Fruit fly (Drosophila melanogaster) Kc167 (cell line): ENCODE results near the gene RunxB.

Experiments
- Myc ChIP-seq: fragments of >200 bp; optimal IDR thresholded peaks from 2 replicates; lab custom pipeline; 2017; ENCODE audit warnings: missing external identifiers
- Sin3A ChIP-seq: fragments of >200 bp; optimal IDR thresholded peaks from 2 replicates; lab custom pipeline; 2018; ENCODE audit warnings: missing external identifiers
- h ChIP-seq: fragments of >200 bp; optimal IDR thresholded peaks from 3 replicates; lab custom pipeline; 2018; ENCODE audit warnings: missing external identifiers
- insv ChIP-seq: fragments of >200 bp; optimal IDR thresholded peaks from 3 replicates; lab custom pipeline; 2018; ENCODE audit warnings: missing external identifiers
- psq ChIP-seq: fragments of >200 bp; optimal IDR thresholded peaks from 2 replicates; lab custom pipeline; 2017; ENCODE audit warnings: missing external identifiers
- ttk ChIP-seq: sonication (Bioruptor generic); optimal IDR thresholded peaks from 2 replicates; lab custom pipeline; 2017; ENCODE audit warnings: missing external identifiers

RunxB gene

DNA sequence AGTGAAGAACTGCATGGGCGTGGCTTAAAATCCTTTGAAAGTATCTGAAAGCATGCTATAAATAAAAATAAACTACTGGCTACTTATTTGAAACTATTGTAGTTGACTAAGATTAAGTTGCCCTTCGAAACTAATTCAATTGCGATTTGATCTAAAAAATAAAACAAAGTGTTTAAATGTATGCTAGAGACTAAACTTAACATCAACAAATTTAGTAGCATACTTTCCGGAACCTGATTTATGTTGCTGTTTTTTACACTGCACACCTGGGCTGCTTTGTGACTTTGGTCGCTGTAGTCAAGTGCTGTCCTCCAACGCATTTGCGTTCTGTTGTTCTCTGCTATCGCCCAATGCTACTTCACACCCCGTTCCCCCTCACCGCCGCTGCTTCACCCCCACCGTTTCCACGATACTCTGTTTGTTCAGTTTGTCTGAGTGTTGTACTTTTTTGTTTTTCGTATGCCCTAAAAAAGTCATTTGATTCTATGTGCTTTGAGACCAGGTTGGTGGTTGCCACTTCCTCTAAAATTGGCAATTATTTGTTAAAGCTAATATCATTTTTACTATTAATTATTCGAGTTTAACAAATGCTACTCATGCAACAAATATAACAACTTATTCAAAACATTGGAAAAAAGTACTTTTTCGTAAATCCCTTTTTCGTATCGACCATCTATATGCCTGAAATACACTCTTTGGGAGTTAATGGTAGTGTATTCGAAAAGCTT lies 35.4 kb upstream of the RunxB start:
- TF ChIP-seq psq (lab: Kevin White, UChicago): no peak
- TF ChIP-seq h (lab: Kevin White, UChicago): no peak
- TF ChIP-seq ttk (lab: Kevin White, UChicago): no peak
- TF ChIP-seq insv (lab: Kevin White, UChicago): no peak
- TF ChIP-seq Myc (lab: Kevin White, UChicago): no peak
- no peak for TF ChIP-seq Sin3A (lab: Kevin White, UChicago)

DNA sequence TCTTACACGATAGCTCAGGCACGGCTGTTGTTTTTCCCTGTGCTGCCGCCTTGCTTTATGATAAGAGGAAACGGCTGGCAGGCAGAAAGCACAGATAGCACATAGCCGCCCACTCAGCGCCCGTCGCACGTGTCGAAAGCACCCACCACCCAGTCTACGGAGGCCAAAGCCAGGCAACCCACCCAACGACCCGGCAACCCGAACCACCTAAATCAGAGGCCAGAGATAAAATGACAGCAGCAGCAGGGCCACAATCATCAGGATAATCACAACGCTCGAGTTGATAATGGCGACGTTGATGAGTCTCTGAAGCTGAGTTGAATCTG lies 34.8 kb upstream of the RunxB start:
- TF ChIP-seq h (lab: Kevin White, UChicago) (no peak), psq (lab: Kevin White, UChicago) (no peak), ttk (lab: Kevin White, UChicago) (no peak), insv (lab: Kevin White, UChicago) (no peak), Sin3A (lab: Kevin White, UChicago) (no peak), Myc (lab: Kevin White, UChicago) (no peak)

DNA sequence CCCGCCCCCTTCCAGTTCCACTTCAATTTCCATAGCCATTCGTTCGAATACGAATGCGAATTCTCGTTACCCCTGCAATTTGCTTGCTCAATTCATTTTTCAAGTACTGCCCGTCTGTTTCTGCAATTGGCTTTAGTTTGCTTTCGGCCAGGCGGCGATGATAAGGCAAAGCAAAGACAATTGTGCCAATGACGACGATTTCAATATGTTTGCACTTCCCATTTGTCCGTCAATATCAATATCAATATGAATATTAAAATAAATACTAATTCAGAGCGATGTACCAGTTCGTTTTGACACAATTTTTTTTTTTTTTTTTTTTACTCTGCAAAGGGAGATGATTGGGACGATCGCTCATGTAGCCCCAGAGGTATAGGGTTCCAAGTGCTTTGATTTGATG lies 32.4 kb upstream of the RunxB start:
- TF ChIP-seq h (lab: Kevin White, UChicago) (no peak), Myc (lab: Kevin White, UChicago) (no peak), Sin3A (lab: Kevin White, UChicago) (no peak), insv (lab: Kevin White, UChicago) (no peak), psq (lab: Kevin White, UChicago) (no peak), ttk (lab: Kevin White, UChicago) (no peak)

DNA sequence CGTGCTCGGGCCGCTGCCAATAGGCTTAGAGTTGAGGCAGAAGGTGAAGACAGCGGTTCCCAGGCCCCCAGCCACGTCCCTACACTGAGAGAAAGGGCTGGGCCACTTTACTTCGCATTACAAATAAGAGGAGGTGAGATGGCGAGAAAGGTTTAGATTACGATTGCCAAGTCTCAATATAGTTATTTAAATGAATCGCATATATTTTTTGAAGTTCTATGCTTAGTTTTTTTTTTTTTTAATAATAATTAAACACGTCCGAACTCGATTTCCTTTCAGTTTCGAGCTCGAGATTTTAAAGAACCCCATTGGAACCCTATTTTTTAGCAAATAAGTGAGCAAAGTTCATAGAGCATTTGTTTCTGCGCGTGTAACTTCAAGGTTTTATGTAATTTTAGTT lies 30.5 kb upstream of the RunxB start:
- TF ChIP-seq Sin3A (lab: Kevin White, UChicago): no peak
- TF ChIP-seq ttk (lab: Kevin White, UChicago): no peak
- no peak for TF ChIP-seq Myc (lab: Kevin White, UChicago)
- TF ChIP-seq h (lab: Kevin White, UChicago): no peak
- TF ChIP-seq psq (lab: Kevin White, UChicago): no peak
- no peak for TF ChIP-seq insv (lab: Kevin White, UChicago)

DNA sequence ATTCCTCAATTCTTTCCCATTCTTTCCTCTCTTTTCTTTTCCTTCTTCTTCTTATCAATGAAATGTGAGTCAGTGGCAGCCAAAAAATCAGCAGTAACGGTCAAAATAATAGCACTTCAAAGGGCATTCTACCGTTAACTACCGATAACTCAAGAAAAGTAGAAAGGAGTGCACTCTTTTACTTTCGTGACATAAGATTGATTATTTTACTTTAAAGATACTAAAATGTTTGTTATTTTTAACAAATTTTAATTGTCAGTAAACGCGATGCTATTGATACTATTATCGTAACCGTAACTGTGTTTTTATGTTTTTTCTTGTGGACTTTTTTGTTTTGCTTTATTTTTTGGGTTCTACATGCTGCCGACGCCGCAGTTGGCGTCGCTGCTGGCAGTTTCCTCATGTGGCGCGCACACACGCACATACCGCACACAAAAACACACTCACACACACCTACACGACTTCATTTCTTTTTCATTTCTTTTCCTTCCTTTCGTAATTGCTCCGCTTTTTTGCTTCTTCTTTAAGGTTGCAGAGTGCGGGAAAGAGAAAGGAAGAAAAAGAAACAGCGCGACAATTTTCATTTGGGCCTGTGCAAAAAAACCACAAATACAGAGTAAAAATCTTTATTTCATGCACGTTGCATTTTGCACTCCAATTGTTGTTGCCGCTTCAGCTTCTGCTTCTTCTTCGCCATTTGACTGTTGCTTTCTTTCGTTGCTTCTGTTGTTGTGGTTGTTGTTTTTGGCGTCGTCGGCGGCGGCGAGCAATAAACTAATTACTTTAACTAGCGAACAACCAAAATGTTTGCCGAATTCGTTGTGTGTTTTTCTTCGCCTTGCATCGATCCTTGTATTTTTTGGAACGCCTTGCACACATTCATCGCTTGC lies 28.5 kb upstream of the RunxB start:
- TF ChIP-seq h (lab: Kevin White, UChicago): no peak
- TF ChIP-seq insv (lab: Kevin White, UChicago): no peak
- no peak for TF ChIP-seq ttk (lab: Kevin White, UChicago)
- TF ChIP-seq Sin3A (lab: Kevin White, UChicago): no peak
- TF ChIP-seq Myc (lab: Kevin White, UChicago): no peak
- no peak for TF ChIP-seq psq (lab: Kevin White, UChicago)

DNA sequence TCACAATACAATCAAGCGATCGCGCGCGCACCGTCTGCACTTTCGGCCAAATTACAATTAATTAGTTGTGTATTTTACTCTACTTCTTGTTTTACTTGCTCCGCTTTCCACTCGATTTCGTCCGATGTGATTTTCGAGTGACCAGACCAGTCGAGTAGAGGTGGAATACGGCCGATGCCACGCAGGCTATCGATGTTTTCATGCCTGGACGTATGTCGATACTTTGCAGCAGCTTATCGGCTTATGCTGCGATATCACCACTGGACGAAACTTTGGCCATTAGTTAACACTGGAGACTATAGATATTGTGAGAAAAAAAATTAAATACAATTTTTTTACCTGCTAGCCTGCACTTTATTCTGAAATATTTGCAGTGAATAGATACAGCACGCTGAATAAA lies 27.8 kb upstream of the RunxB start, which contains the start of gene RhoGAP19D:
TSS of gene RhoGAP19D (minus strand) at position 155 of the 400 bp plus-strand sequence.
- TF ChIP-seq psq (lab: Kevin White, UChicago) (no peak), h (lab: Kevin White, UChicago) (no peak), ttk (lab: Kevin White, UChicago) (no peak), insv (lab: Kevin White, UChicago) (no peak), Myc (lab: Kevin White, UChicago) (no peak), Sin3A (lab: Kevin White, UChicago) (no peak)

DNA sequence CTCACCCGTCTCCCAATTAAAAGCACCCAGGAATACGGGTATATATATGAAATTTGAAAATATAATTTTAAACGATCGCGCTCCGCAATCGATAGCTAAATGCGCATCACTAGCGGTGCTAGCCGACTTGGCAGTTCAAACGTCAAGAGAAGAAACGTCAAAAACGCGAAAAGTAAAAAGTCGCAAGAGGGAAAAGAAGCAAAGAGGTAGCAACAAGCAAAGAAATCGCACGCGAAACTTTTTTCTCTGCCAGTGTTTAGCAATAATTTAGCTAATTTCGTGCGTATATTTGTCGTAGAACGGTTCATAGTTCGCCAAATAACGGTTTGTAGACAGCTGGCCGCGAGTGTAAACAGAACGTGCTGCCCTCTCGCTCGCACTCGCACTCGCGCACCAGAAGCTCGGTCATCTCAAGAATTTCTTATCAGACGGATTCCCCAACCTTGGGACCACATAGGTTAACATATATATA lies 26.9 kb upstream of the RunxB start, which contains the start of gene CG1812:
TSS of gene CG1812 (plus strand) at position 163 of the 472 bp plus-strand sequence.
- TF ChIP-seq Myc (lab: Kevin White, UChicago) (no peak), insv (lab: Kevin White, UChicago) (no peak), h (lab: Kevin White, UChicago) (no peak), psq (lab: Kevin White, UChicago) (no peak), ttk (lab: Kevin White, UChicago) (no peak), Sin3A (lab: Kevin White, UChicago) (no peak)

DNA sequence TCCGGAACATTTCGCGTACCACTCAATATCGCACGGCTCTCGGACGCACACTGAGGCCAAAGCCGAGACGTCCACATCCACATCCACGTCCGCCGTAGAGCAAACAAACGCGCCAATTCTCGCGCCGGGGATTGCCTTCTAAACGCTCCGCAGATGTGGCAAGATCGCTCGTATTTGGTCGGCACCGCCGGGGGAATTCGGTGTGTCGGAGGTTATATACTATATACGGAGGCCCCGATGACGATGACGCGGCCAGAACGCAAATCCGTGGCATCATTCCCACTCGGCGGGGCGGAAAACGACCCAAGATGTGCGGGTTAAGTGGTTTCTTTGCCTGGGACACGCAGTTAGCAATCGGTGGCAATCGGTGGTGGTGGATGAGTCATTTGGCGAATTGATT lies 20.1 kb upstream of the RunxB start:
- TF ChIP-seq Myc (lab: Kevin White, UChicago) (no peak), insv (lab: Kevin White, UChicago) (no peak), Sin3A (lab: Kevin White, UChicago) (no peak), h (lab: Kevin White, UChicago) (no peak)

DNA sequence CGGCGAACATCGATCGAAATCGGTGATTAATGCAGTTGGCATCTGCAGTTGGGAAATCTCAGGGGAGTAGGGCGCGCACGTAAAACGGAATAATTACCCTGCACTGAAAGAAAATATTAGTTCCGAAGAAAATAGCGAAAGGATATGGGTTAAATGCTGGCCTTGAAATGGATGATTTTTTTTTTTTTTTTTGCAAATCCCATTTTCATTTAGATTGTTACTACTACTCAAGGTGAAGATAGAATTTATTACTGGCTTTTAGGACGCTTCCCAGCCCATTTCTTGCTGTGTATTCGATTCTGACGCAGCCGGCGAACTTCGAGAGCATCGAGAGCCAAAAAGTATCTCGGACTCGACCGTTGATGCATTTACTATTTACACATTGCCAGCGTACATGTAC lies 19.2 kb upstream of the RunxB start:
- TF ChIP-seq psq (lab: Kevin White, UChicago) (no peak), Myc (lab: Kevin White, UChicago) (no peak), h (lab: Kevin White, UChicago) (no peak), ttk (lab: Kevin White, UChicago) (no peak), insv (lab: Kevin White, UChicago) (no peak), Sin3A (lab: Kevin White, UChicago) (no peak)

DNA sequence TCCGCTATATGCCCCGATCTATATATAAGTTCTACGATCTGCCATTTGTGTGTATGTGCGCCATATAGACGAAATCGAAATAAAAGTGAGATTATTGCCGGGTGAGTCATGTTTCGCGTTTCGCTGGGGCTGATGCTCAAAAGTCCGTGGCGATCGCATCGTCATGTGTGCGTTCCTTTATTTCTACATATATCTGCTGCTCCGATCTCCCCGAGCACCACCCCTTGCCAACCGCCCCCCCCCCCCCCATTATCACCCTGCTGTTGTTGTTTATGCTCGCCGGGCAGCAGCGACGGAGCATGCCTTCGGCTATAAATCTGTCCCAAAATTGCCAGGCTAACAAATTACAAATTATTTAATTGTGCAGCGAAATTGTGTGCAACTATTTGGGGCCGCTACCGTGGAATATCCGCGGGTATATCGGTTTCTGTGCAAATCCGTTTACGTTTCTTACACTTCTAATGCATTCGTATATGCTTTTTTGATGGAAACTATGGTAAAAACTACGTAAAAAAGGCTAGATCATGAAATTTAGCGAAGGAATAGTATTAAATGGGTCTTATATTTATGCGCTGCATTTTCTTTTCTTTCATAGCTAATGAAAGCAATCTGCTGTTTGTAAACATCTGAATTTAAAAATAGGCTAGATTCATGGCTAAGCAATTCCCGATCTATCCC lies 18.5 kb upstream of the RunxB start:
- no peak for TF ChIP-seq insv (lab: Kevin White, UChicago)
- no peak for TF ChIP-seq h (lab: Kevin White, UChicago)
- no peak for TF ChIP-seq Myc (lab: Kevin White, UChicago)
